Worm (Caenorhabditis elegans) whole organism, late embryonic: Measurements from ENCODE around the gene srv-9.
A peak's percentile ranks its signal among the peaks of the same experiment; 100 is the strongest.

Experiments used
- C38D4.7 ChIP-seq: fragments of 200-800 bp; sonication (Bioruptor generic); optimal IDR thresholded peaks from 2 replicates; lab custom pipeline; 2018; ENCODE audit warnings: mild to moderate bottlenecking, missing genetic modification characterization, moderate library complexity, missing compliant biosample characterization
- F13H6.1 ChIP-seq: sonication (generic microtip); optimal IDR thresholded peaks from 2 replicates; lab custom pipeline; 2016; ENCODE audit warnings: missing genetic modification characterization, missing compliant biosample characterization
- K09A11.1 ChIP-seq: sonication (generic microtip); optimal IDR thresholded peaks from 2 replicates; lab custom pipeline; 2017; ENCODE audit warnings: antibody characterized with exemption, mild to moderate bottlenecking, missing genetic modification characterization, missing compliant biosample characterization; ENCODE audit not compliant: insufficient read depth
- ahr-1 ChIP-seq: sonication (generic microtip); optimal IDR thresholded peaks from 2 replicates; lab custom pipeline; 2016; ENCODE audit warnings: missing genetic modification characterization, missing compliant biosample characterization
- ama-1 ChIP-seq: fragments of 150-350 bp; optimal IDR thresholded peaks from 2 replicates; lab custom pipeline; 2014
- ceh-19 ChIP-seq: fragments of 200-800 bp; sonication (Bioruptor generic); optimal IDR thresholded peaks from 2 replicates; lab custom pipeline; 2018; ENCODE audit warnings: mild to moderate bottlenecking, missing genetic modification characterization, missing compliant biosample characterization
- ceh-24 ChIP-seq: sonication (generic microtip); optimal IDR thresholded peaks from 2 replicates; lab custom pipeline; 2016; ENCODE audit warnings: mild to moderate bottlenecking, missing genetic modification characterization, missing compliant biosample characterization
- ceh-30 ChIP-seq: fragments of 150-350 bp; optimal IDR thresholded peaks from 2 replicates; lab custom pipeline; 2014; ENCODE audit warnings: missing biosample characterization, missing genetic modification characterization
- ceh-31 ChIP-seq: sonication (generic microtip); optimal IDR thresholded peaks from 2 replicates; lab custom pipeline; 2016; ENCODE audit warnings: missing genetic modification characterization, missing compliant biosample characterization
- ceh-34 ChIP-seq: sonication (generic microtip); optimal IDR thresholded peaks from 2 replicates; lab custom pipeline; 2016; ENCODE audit warnings: mild to moderate bottlenecking, missing genetic modification characterization, missing compliant biosample characterization
- ceh-9 ChIP-seq: sonication (generic microtip); optimal IDR thresholded peaks from 2 replicates; lab custom pipeline; 2016; ENCODE audit warnings: mild to moderate bottlenecking, missing genetic modification characterization, inconsistent platforms, missing compliant biosample characterization
- che-1 ChIP-seq: sonication (generic microtip); optimal IDR thresholded peaks from 2 replicates; lab custom pipeline; 2016; ENCODE audit warnings: mild to moderate bottlenecking, missing genetic modification characterization, missing compliant biosample characterization
- dmd-4 ChIP-seq: sonication (generic microtip); optimal IDR thresholded peaks from 2 replicates; lab custom pipeline; 2016; ENCODE audit warnings: borderline replicate concordance, missing genetic modification characterization, missing compliant biosample characterization
- dve-1 ChIP-seq: sonication (generic microtip); optimal IDR thresholded peaks from 2 replicates; lab custom pipeline; 2017; ENCODE audit warnings: antibody characterized with exemption, mild to moderate bottlenecking, missing genetic modification characterization, missing compliant biosample characterization
- elt-2 ChIP-seq: sonication (generic microtip); optimal IDR thresholded peaks from 2 replicates; lab custom pipeline; 2016; ENCODE audit warnings: missing genetic modification reagents, missing genetic modification characterization, missing compliant biosample characterization
- fax-1 ChIP-seq: sonication (generic microtip); optimal IDR thresholded peaks from 2 replicates; lab custom pipeline; 2016; ENCODE audit warnings: missing genotype, missing genetic modification characterization, missing compliant biosample characterization
- fkh-10 ChIP-seq: fragments of 150-350 bp; optimal IDR thresholded peaks from 2 replicates; lab custom pipeline; 2014; ENCODE audit warnings: missing biosample characterization, missing genetic modification reagents, missing genetic modification characterization
- hlh-13 ChIP-seq: fragments of 200-800 bp; sonication (Bioruptor generic); optimal IDR thresholded peaks from 2 replicates; lab custom pipeline; 2018; ENCODE audit warnings: mild to moderate bottlenecking, missing genetic modification characterization, missing compliant biosample characterization
- madf-2 ChIP-seq: sonication (generic microtip); optimal IDR thresholded peaks from 2 replicates; lab custom pipeline; 2017; ENCODE audit warnings: missing genetic modification characterization, missing compliant biosample characterization
- nhr-232 ChIP-seq: sonication (generic microtip); optimal IDR thresholded peaks from 2 replicates; lab custom pipeline; 2016; ENCODE audit warnings: missing genetic modification characterization, missing compliant biosample characterization
- odd-2 ChIP-seq: sonication (generic microtip); optimal IDR thresholded peaks from 2 replicates; lab custom pipeline; 2017; ENCODE audit warnings: antibody characterized with exemption, mild to moderate bottlenecking, missing genetic modification characterization, missing compliant biosample characterization
- pqm-1 ChIP-seq: sonication (generic microtip); optimal IDR thresholded peaks from 2 replicates; lab custom pipeline; 2016; ENCODE audit warnings: missing genetic modification characterization, missing compliant biosample characterization
- pros-1 ChIP-seq: fragments of 150-350 bp; optimal IDR thresholded peaks from 2 replicates; lab custom pipeline; 2014; ENCODE audit warnings: missing biosample characterization, missing genetic modification reagents, missing genetic modification characterization
- ref-2 ChIP-seq: sonication (generic microtip); optimal IDR thresholded peaks from 2 replicates; lab custom pipeline; 2016; ENCODE audit warnings: missing genetic modification characterization, missing compliant biosample characterization
- rnt-1 ChIP-seq: sonication (generic microtip); optimal IDR thresholded peaks from 2 replicates; lab custom pipeline; 2016; ENCODE audit warnings: missing genetic modification characterization, missing compliant biosample characterization
- tbx-7 ChIP-seq: sonication (generic microtip); optimal IDR thresholded peaks from 2 replicates; lab custom pipeline; 2016; ENCODE audit warnings: missing genotype, missing genetic modification characterization, missing compliant biosample characterization
- unc-55 ChIP-seq: sonication (generic microtip); optimal IDR thresholded peaks from 2 replicates; lab custom pipeline; 2017; ENCODE audit warnings: missing biosample characterization, missing genetic modification reagents, missing genetic modification characterization
- unc-86 ChIP-seq: sonication (generic microtip); optimal IDR thresholded peaks from 2 replicates; lab custom pipeline; 2016; ENCODE audit warnings: missing genetic modification characterization, missing compliant biosample characterization
- ztf-16 ChIP-seq: sonication (generic microtip); optimal IDR thresholded peaks from 2 replicates; lab custom pipeline; 2017; ENCODE audit warnings: missing genetic modification characterization, missing compliant biosample characterization

Gene srv-9

DNA sequence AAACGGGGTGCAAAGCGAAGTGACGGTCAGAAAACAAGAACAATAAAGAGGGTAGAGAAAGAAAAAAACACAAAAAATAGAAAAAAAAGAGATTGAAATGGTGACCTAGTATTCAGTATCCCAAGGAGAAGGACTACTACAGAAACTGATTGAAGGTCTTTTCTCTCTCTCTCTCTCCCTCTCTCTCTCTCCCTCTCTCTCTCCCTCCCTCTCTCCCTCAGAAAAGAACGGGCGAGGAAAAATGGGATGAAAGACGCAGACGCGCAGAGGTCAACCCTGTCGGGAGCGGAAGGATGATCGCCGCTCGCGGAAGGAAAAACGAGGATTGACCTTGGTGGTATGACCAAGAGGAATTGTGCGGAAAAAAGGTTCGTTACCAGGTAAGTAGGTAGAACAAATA lies 48.4 kb downstream of the srv-9 start:
- no peak for TF ChIP-seq odd-2 (tag; lab: Kevin White, UChicago)
- peak; percentile 28 for TF ChIP-seq ceh-31 (tag; lab: Kevin White, UChicago)
- TF ChIP-seq unc-55, result peak; percentile 8

DNA sequence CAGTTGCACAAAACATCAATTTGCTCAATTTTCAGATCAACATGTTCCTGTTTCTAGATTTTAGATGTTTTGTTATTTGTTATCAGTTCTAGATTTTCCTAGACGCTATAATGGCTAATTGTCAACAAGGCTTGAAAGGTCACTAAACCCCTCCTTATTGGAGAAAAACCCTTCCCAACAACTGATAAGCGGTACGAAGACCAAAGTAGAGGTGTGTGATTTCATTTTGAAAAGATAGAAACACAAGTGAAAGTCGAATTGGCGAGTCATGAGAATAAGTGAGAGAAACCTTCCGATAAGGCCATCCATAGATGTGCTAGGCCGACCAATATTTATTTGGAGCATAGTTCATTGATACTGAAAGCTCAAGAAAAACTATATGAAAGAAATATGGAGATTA lies 49.3 kb downstream of the srv-9 start:
- TF ChIP-seq K09A11.1 (tag; lab: Kevin White, UChicago), result no peak
- TF ChIP-seq pqm-1 (tag; lab: Kevin White, UChicago), result peak; percentile 26
- peak; percentile 48 for TF ChIP-seq elt-2 (tag; lab: Kevin White, UChicago)
- TF ChIP-seq, all 69 proteins: peak for 2

DNA sequence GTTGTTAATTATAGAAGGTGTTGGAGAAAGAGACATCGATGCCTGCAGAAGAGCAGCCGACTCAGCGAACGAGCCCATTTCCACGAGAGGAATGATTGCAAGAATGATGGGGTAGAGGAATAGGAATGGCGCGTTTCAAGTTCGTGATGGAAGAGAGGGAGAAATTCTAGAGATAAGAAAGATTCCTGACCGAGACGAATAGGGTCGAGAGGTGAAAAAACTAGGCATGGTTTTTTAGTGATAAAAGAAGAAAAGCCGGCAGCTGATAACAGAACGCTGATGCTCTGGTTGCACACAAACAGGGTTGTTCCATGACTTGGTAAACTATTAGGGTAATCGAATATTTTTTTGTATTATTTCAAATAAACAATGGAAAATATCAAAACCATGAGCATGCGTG lies 50.1 kb downstream of the srv-9 start:
- TF ChIP-seq elt-2 (tag; lab: Kevin White, UChicago), result peak; percentile 61
- TF ChIP-seq fkh-10 (GFP tag; lab: Kevin White, UChicago), result no peak
- TF ChIP-seq ama-1, result no peak
- no peak for TF ChIP-seq ahr-1
- no peak for TF ChIP-seq tbx-7 (tag; lab: Kevin White, UChicago)
- no peak for TF ChIP-seq ceh-34 (tag; lab: Kevin White, UChicago)
- TF ChIP-seq, all 69 proteins: peak for 1

DNA sequence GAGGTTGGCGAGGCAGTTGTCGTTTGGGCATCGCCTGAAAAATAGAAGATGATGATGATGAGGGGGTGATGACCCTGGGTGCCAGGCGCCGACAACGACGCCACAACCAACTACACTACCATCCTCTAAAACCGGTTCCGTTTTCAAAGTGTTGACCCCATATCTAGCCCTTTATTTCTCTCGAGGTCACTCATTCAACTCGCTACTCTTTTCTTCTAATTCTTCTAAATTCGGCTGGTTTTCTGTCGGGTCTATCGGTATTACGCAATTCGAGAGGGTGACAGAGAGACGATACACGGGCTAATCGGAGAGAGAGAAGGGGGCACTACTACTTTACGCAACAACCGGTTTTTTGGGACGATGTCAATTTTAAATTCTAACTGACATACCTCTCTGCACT lies 51.6 kb downstream of the srv-9 start:
- TF ChIP-seq ztf-16 (tag; lab: Kevin White, UChicago) (no peak), ceh-19 (GFP tag; lab: Kevin White, UChicago) (no peak), ceh-30 (tag; lab: Kevin White, UChicago) (no peak), ceh-31 (tag; lab: Kevin White, UChicago) (peak; percentile 34), dve-1 (tag; lab: Kevin White, UChicago) (no peak), madf-2 (tag; lab: Kevin White, UChicago) (no peak), F13H6.1 (tag; lab: Kevin White, UChicago) (peak; percentile 49), pros-1 (peak; percentile 1), ceh-9 (no peak), K09A11.1 (tag; lab: Kevin White, UChicago) (no peak), dmd-4 (tag; lab: Kevin White, UChicago) (no peak), unc-86 (tag; lab: Kevin White, UChicago) (no peak), fax-1 (no peak), che-1 (tag; lab: Kevin White, UChicago) (no peak), hlh-13 (GFP tag; lab: Kevin White, UChicago) (no peak), ref-2 (tag; lab: Kevin White, UChicago) (no peak), nhr-232 (tag; lab: Kevin White, UChicago) (no peak), rnt-1 (tag; lab: Kevin White, UChicago) (no peak), C38D4.7 (no peak), ceh-24 (tag; lab: Kevin White, UChicago) (no peak)
